Fruit fly (Drosophila melanogaster) S2 (cell line): ENCODE measurements around the gene CG31533.

Experiments used
- CG8478 ChIP-seq: fragments of >200 bp; optimal IDR thresholded peaks from 2 replicates; lab custom pipeline; 2018
- CTCF ChIP-seq, 2 experiments: fragments of >200 bp; optimal IDR thresholded peaks; 2 replicates each; lab custom pipeline; 2018

- TF ChIP-seq CTCF (optimal IDR thresholded peaks at IDR 0.05; lab: Kevin White, UChicago) = no peak
- no peak for TF ChIP-seq CG8478
Observed at dm6 chr3R:14151840-14152239, 5.4 kb downstream of the CG31533 start, which contains the start of gene CG14355.
